Fruit fly (Drosophila melanogaster): Measurements from ENCODE around the gene CG18563.

dm6 chr2L:17480943-17481580, 23.2 kb upstream of the CG18563 start, which contains the start of the genes fws and Lamtor3:
- TF ChIP-seq tj (GFP tag; optimal IDR thresholded peaks at IDR 0.05) = peak; percentile 84
- TF ChIP-seq pad (GFP tag; optimal IDR thresholded peaks at IDR 0.05) = peak; percentile 90
- TF ChIP-seq toe (GFP tag; optimal IDR thresholded peaks at IDR 0.05) = peak; percentile 75
- peak; percentile 98 for TF ChIP-seq CG33017 (tag; optimal IDR thresholded peaks at IDR 0.05)
- TF ChIP-seq CG1620 (GFP tag; optimal IDR thresholded peaks at IDR 0.05) = peak; percentile 81
- TF ChIP-seq bab1 (GFP tag; optimal IDR thresholded peaks at IDR 0.05) = peak; percentile 97
- no peak for TF ChIP-seq cnc (optimal IDR thresholded peaks at IDR 0.05)
